Fruit fly (Drosophila melanogaster) whole organism, embryonic: ENCODE measurements around the gene Nepl13.

Experiments used
- ATbp ChIP-seq: fragments of 200-800 bp; sonication (Bioruptor generic); optimal IDR thresholded peaks from 2 replicates; lab custom pipeline; 2017; ENCODE audit warnings: missing biosample characterization, mild to moderate bottlenecking, missing genetic modification characterization, missing genetic modification reagents
- Atf-2 ChIP-seq: fragments of 200-800 bp; sonication (Bioruptor generic); optimal IDR thresholded peaks from 2 replicates; lab custom pipeline; 2016; ENCODE audit warnings: missing biosample characterization, missing genetic modification characterization
- CG11695 ChIP-seq: fragments of 200-800 bp; sonication (Bioruptor generic); IDR thresholded peaks from 3 replicates; pipeline ENCODE4 v1.3.6; 2022; ENCODE audit warnings: missing biosample characterization, missing genetic modification characterization
- CG11696 ChIP-seq: fragments of 200-800 bp; sonication (Bioruptor generic); IDR thresholded peaks from 2 replicates; pipeline ENCODE4 v1.3.6; 2022; ENCODE audit warnings: missing biosample characterization, missing genetic modification characterization
- CG12104 ChIP-seq: fragments of 200-800 bp; sonication (Bioruptor generic); optimal IDR thresholded peaks from 3 replicates; lab custom pipeline; 2016; ENCODE audit warnings: missing biosample characterization, missing genetic modification characterization
- CG12155 ChIP-seq: fragments of 200-800 bp; sonication (Bioruptor generic); optimal IDR thresholded peaks from 3 replicates; lab custom pipeline; 2016; ENCODE audit warnings: missing biosample characterization, missing genetic modification characterization
- CG1529 ChIP-seq: fragments of 200-800 bp; sonication (Bioruptor generic); optimal IDR thresholded peaks from 3 replicates; lab custom pipeline; 2018; ENCODE audit warnings: missing biosample characterization, missing genetic modification characterization
- CG1603 ChIP-seq: fragments of 200-800 bp; sonication (Bioruptor generic); optimal IDR thresholded peaks from 2 replicates; lab custom pipeline; 2019; ENCODE audit warnings: missing biosample characterization, mild to moderate bottlenecking, missing genetic modification characterization, moderate library complexity
- CG17328 ChIP-seq: fragments of 200-800 bp; sonication (Bioruptor generic); IDR thresholded peaks from 2 replicates; pipeline ENCODE4 v1.3.6; 2022; ENCODE audit warnings: missing biosample characterization, missing genetic modification characterization
- CG17568 ChIP-seq: fragments of 200-800 bp; sonication (Bioruptor generic); optimal IDR thresholded peaks from 2 replicates; lab custom pipeline; 2018; ENCODE audit warnings: missing biosample characterization, mild to moderate bottlenecking, missing genetic modification characterization, moderate library complexity
- CG18599 ChIP-seq: fragments of 200-800 bp; sonication (Bioruptor generic); optimal IDR thresholded peaks from 3 replicates; lab custom pipeline; 2017; ENCODE audit warnings: missing biosample characterization, missing genetic modification characterization, mild to moderate bottlenecking, moderate library complexity, missing genetic modification reagents
- CG18764 ChIP-seq: fragments of 200-800 bp; sonication (Bioruptor generic); optimal IDR thresholded peaks from 3 replicates; lab custom pipeline; 2016; ENCODE audit warnings: missing biosample characterization, missing genetic modification characterization
- CG42726 ChIP-seq: fragments of 200-800 bp; sonication (Bioruptor generic); IDR thresholded peaks from 2 replicates; pipeline ENCODE4 v1.3.6; 2022; ENCODE audit warnings: missing biosample characterization, missing genetic modification characterization; ENCODE audit not compliant: partially characterized antibody
- CG6254 ChIP-seq: fragments of 200-800 bp; sonication (Bioruptor generic); optimal IDR thresholded peaks from 3 replicates; lab custom pipeline; 2017; ENCODE audit warnings: mild to moderate bottlenecking, missing biosample characterization, missing genetic modification reagents, missing genetic modification characterization
- CG7839 ChIP-seq: fragments of 200-800 bp; sonication (Bioruptor generic); optimal IDR thresholded peaks from 3 replicates; lab custom pipeline; 2018; ENCODE audit warnings: missing biosample characterization, mild to moderate bottlenecking, missing genetic modification characterization, moderate library complexity
- CG7987 ChIP-seq: fragments of 200-800 bp; sonication (Bioruptor generic); optimal IDR thresholded peaks from 2 replicates; lab custom pipeline; 2018; ENCODE audit warnings: missing biosample characterization, mild to moderate bottlenecking, missing genetic modification characterization, moderate library complexity
- CG8290 ChIP-seq, 3 experiments: fragments of 200-800 bp; sonication (Bioruptor generic); optimal IDR thresholded peaks; 2 replicates each; lab custom pipeline; 2016 to 2019; ENCODE audit warnings: missing biosample characterization in 3 of 3, missing genetic modification characterization in 3 of 3, mild to moderate bottlenecking in 2 of 3, moderate library complexity in 1 of 3
- CG8765 ChIP-seq: fragments of 200-800 bp; sonication (Bioruptor generic); IDR thresholded peaks from 2 replicates; pipeline ENCODE4 v1.3.6; 2022; ENCODE audit warnings: missing biosample characterization, missing genetic modification characterization
- CG9609 ChIP-seq: fragments of 200-800 bp; sonication (Bioruptor generic); optimal IDR thresholded peaks from 3 replicates; lab custom pipeline; 2016; ENCODE audit warnings: missing biosample characterization, missing genetic modification characterization
- CG9797 ChIP-seq: fragments of 200-800 bp; sonication (Bioruptor generic); optimal IDR thresholded peaks from 3 replicates; lab custom pipeline; 2018; ENCODE audit warnings: missing biosample characterization, mild to moderate bottlenecking, missing genetic modification characterization
- Drgx ChIP-seq: fragments of 200-800 bp; sonication (Bioruptor generic); IDR thresholded peaks from 2 replicates; pipeline ENCODE4 v1.3.6; 2022; ENCODE audit warnings: missing biosample characterization, missing genetic modification characterization
- HLH54F ChIP-seq: fragments of 200-800 bp; sonication (Bioruptor generic); optimal IDR thresholded peaks from 3 replicates; lab custom pipeline; 2016; ENCODE audit warnings: missing biosample characterization, missing genetic modification characterization
- Hr39 ChIP-seq: fragments of >200 bp; optimal IDR thresholded peaks from 2 replicates; lab custom pipeline; 2017
- Jarid2 ChIP-seq: fragments of 200-800 bp; sonication (Bioruptor generic); optimal IDR thresholded peaks from 3 replicates; lab custom pipeline; 2017; ENCODE audit warnings: mild to moderate bottlenecking, missing biosample characterization, missing genetic modification reagents, missing genetic modification characterization
- MESR4 ChIP-seq: fragments of 200-800 bp; sonication (Bioruptor generic); optimal IDR thresholded peaks from 2 replicates; lab custom pipeline; 2018; ENCODE audit warnings: missing biosample characterization, mild to moderate bottlenecking, missing genetic modification characterization, moderate library complexity
- Max ChIP-seq: fragments of 200-800 bp; sonication (Bioruptor generic); optimal IDR thresholded peaks from 2 replicates; lab custom pipeline; 2016; ENCODE audit warnings: missing biosample characterization, mild to moderate bottlenecking, missing genetic modification characterization
- Med ChIP-seq: fragments of 200-800 bp; sonication (Bioruptor generic); peaks from one replicate; lab custom pipeline; 2016; ENCODE audit warnings: missing biosample characterization, missing genetic modification characterization, mild to moderate bottlenecking, inconsistent platforms, moderate library complexity
- Meics ChIP-seq: fragments of 200-800 bp; sonication (Bioruptor generic); optimal IDR thresholded peaks from 2 replicates; lab custom pipeline; 2017; ENCODE audit warnings: missing biosample characterization, mild to moderate bottlenecking, missing genetic modification characterization
- Mrtf ChIP-seq: fragments of 200-800 bp; sonication (Bioruptor generic); IDR thresholded peaks from 3 replicates; pipeline ENCODE4 v1.3.6; 2022; ENCODE audit warnings: missing biosample characterization, missing genetic modification characterization
- Oaz ChIP-seq: fragments of 200-800 bp; sonication (Bioruptor generic); IDR thresholded peaks from 2 replicates; pipeline ENCODE4 v1.3.6; 2022; ENCODE audit warnings: missing biosample characterization, missing genetic modification characterization
- Sox102F ChIP-seq: fragments of 200-800 bp; sonication (Bioruptor generic); optimal IDR thresholded peaks from 2 replicates; lab custom pipeline; 2018; ENCODE audit warnings: missing biosample characterization, mild to moderate bottlenecking, missing genetic modification characterization, moderate library complexity
- Sry-δ ChIP-seq: fragments of 200-800 bp; sonication (Bioruptor generic); optimal IDR thresholded peaks from 2 replicates; lab custom pipeline; 2016; ENCODE audit warnings: missing biosample characterization, missing genetic modification characterization
- Xrp1 ChIP-seq: fragments of 200-800 bp; sonication (Bioruptor generic); IDR thresholded peaks from 2 replicates; pipeline ENCODE4 v1.3.6; 2022; ENCODE audit warnings: missing biosample characterization, missing genetic modification characterization
- aop ChIP-seq: fragments of 200-800 bp; sonication (Bioruptor generic); IDR thresholded peaks from 2 replicates; pipeline ENCODE4 v1.3.6; 2022; ENCODE audit warnings: missing biosample characterization, missing genetic modification characterization
- az2 ChIP-seq: fragments of 200-800 bp; sonication (Bioruptor generic); optimal IDR thresholded peaks from 3 replicates; lab custom pipeline; 2016; ENCODE audit warnings: missing biosample characterization, missing genetic modification characterization
- cato ChIP-seq: fragments of 200-800 bp; sonication (Bioruptor generic); optimal IDR thresholded peaks from 2 replicates; lab custom pipeline; 2016; ENCODE audit warnings: missing biosample characterization, missing genetic modification characterization, borderline replicate concordance
- cg ChIP-seq: fragments of 200-800 bp; sonication (Bioruptor generic); optimal IDR thresholded peaks from 3 replicates; lab custom pipeline; 2019; ENCODE audit warnings: missing biosample characterization, mild to moderate bottlenecking, missing genetic modification characterization, moderate library complexity
- en ChIP-seq: fragments of 200-800 bp; sonication (Bioruptor generic); optimal IDR thresholded peaks from 2 replicates; lab custom pipeline; 2016; ENCODE audit warnings: missing biosample characterization, missing genetic modification characterization
- grn ChIP-seq: fragments of 200-800 bp; sonication (Bioruptor generic); optimal IDR thresholded peaks from 3 replicates; lab custom pipeline; 2017; ENCODE audit warnings: missing biosample characterization, missing genetic modification characterization
- lmd ChIP-seq: fragments of 200-800 bp; sonication (Bioruptor generic); IDR thresholded peaks from 2 replicates; pipeline ENCODE4 v1.3.6; 2022; ENCODE audit warnings: missing biosample characterization, missing genetic modification characterization
- pan ChIP-seq, 4 experiments: fragments of >200 bp in 3 of 4; fragments of 200-800 bp in 1 of 4; sonication (Bioruptor generic) in 1 of 4; optimal IDR thresholded peaks in 3 of 4; IDR thresholded peaks in 1 of 4; 2 replicates each; pipeline versions ENCODE4 v1.3.6 to Lab custom; 2017 to 2022; ENCODE audit warnings: missing biosample characterization in 2 of 4, missing genetic modification characterization in 2 of 4, mixed read lengths in 1 of 4
- pnt ChIP-seq: fragments of 200-800 bp; sonication (Bioruptor generic); optimal IDR thresholded peaks from 3 replicates; lab custom pipeline; 2016; ENCODE audit warnings: missing biosample characterization, missing genetic modification characterization
- slbo ChIP-seq: fragments of 200-800 bp; sonication (Bioruptor generic); IDR thresholded peaks from 2 replicates; pipeline ENCODE4 v1.3.6; 2022; ENCODE audit warnings: missing biosample characterization, missing genetic modification characterization
- tio ChIP-seq: fragments of 200-800 bp; sonication (Bioruptor generic); optimal IDR thresholded peaks from 2 replicates; lab custom pipeline; 2017; ENCODE audit warnings: missing biosample characterization, missing genetic modification characterization, inconsistent platforms
- vnd ChIP-seq: fragments of 200-800 bp; sonication (Bioruptor generic); IDR thresholded peaks from 3 replicates; pipeline ENCODE4 v1.3.6; 2022; ENCODE audit warnings: missing biosample characterization, missing genetic modification characterization; ENCODE audit not compliant: partially characterized antibody
- zen ChIP-seq: fragments of 200-800 bp; sonication (Bioruptor generic); optimal IDR thresholded peaks from 3 replicates; lab custom pipeline; 2018; ENCODE audit warnings: missing biosample characterization, mild to moderate bottlenecking, missing genetic modification characterization, moderate library complexity

Nepl13 gene

DNA sequence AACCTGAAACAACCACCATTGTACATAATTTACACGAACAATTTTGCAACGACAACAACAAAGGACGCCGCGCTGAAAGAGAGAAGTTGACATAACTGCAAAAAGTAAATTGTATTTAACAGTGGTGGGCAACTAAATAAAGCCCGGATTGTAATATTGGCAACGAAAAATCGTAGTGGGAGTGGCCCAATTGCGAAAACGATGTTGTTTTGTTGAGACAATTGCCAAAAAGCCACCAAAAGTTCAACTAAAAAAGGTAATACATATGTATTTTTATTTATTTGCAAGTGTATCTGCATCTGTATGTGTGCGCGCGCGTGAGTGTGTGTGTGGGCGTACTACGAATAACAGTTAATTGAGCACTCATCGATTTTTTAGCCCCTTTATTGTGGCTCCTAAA lies 9.8 kb downstream of the Nepl13 start (continued):
- TF ChIP-seq cg = peak; percentile 60
- peak; percentile 3 for TF ChIP-seq CG1603
- no peak for TF ChIP-seq lmd (GFP tag; lab: Robert Waterston, UW)
- TF ChIP-seq CG8290 (GFP tag; optimal IDR thresholded peaks at IDR 0.05; lab: Kevin White, UChicago) = no peak
- TF ChIP-seq CG8290 (tag; optimal IDR thresholded peaks at IDR 0.05; lab: Kevin White, UChicago) = peak in 1 of 2 experiments; percentile 5
- TF ChIP-seq vnd = no peak
- no peak for TF ChIP-seq CG12104 (GFP tag; lab: Kevin White, UChicago)
- TF ChIP-seq CG18764 (GFP tag; lab: Kevin White, UChicago) = no peak
- no peak for TF ChIP-seq CG17568 (GFP tag; lab: Kevin White, UChicago)
- no peak for TF ChIP-seq CG7839 (tag; lab: Kevin White, UChicago)
- no peak for TF ChIP-seq CG7987 (GFP tag; lab: Kevin White, UChicago)
- no peak for TF ChIP-seq Jarid2
- TF ChIP-seq ATbp = no peak
- no peak for TF ChIP-seq pan (optimal IDR thresholded peaks at IDR 0.05; lab: Kevin White, UChicago)
- TF ChIP-seq pan (GFP tag; optimal IDR thresholded peaks at IDR 0.05 in 1 of 2, IDR thresholded peaks at IDR 0.05 in 1 of 2) = peak in 1 of 2 experiments; percentile 6
- TF ChIP-seq Meics (GFP tag; lab: Kevin White, UChicago) = no peak
- TF ChIP-seq Sox102F (GFP tag; lab: Kevin White, UChicago) = no peak
- no peak for TF ChIP-seq Mrtf (GFP tag; lab: Robert Waterston, UW)
- TF ChIP-seq Max (GFP tag; lab: Kevin White, UChicago) = no peak
- TF ChIP-seq tio (GFP tag; lab: Kevin White, UChicago) = no peak
- no peak for TF ChIP-seq CG6254 (GFP tag; lab: Kevin White, UChicago)
- TF ChIP-seq CG18599 (GFP tag; lab: Kevin White, UChicago) = no peak
- no peak for TF ChIP-seq CG17328 (GFP tag; lab: Robert Waterston, UW)
- no peak for TF ChIP-seq MESR4 (GFP tag; lab: Kevin White, UChicago)
- no peak for TF ChIP-seq CG8765 (GFP tag; lab: Robert Waterston, UW)
- peak; percentile 15; the same call in 1 of the 2 replicates for TF ChIP-seq slbo
- TF ChIP-seq az2 (GFP tag; lab: Kevin White, UChicago) = no peak
- no peak for TF ChIP-seq en (GFP tag; lab: Kevin White, UChicago)
- TF ChIP-seq aop (GFP tag; lab: Robert Waterston, UW) = no peak
- TF ChIP-seq Drgx (GFP tag; lab: Robert Waterston, UW) = 0 out of 2 replicates have a peak, but pooled peaks have one; percentile 28
- TF ChIP-seq Atf-2 (GFP tag; lab: Kevin White, UChicago) = no peak
- no peak for TF ChIP-seq CG42726 (GFP tag; lab: Robert Waterston, UW)
- no peak for TF ChIP-seq cato (GFP tag; lab: Kevin White, UChicago)
- TF ChIP-seq CG1529 (GFP tag; lab: Kevin White, UChicago) = no peak
- no peak for TF ChIP-seq zen
- no peak for TF ChIP-seq Oaz (GFP tag; lab: Robert Waterston, UW)
- TF ChIP-seq CG9609 = no peak
- TF ChIP-seq Hr39 (lab: Kevin White, UChicago) = no peak
- no peak for TF ChIP-seq HLH54F (GFP tag; lab: Kevin White, UChicago)
- no peak for TF ChIP-seq grn (GFP tag; lab: Kevin White, UChicago)
- no peak for TF ChIP-seq CG12155 (GFP tag; lab: Kevin White, UChicago)
- no peak for TF ChIP-seq pnt
- TF ChIP-seq CG11696 = peak; percentile 57
- no peak for TF ChIP-seq CG9797 (GFP tag; lab: Kevin White, UChicago)
- no peak for TF ChIP-seq Sry-δ (GFP tag; lab: Kevin White, UChicago)
- 0 out of 2 replicates have a peak, but pooled peaks have one; percentile 19 for TF ChIP-seq Xrp1 (GFP tag; lab: Robert Waterston, UW)
- TF ChIP-seq CG11695 (GFP tag; lab: Robert Waterston, UW) = 0 out of 3 replicates have a peak, but pooled peaks have one; percentile 17
- TF ChIP-seq Med = peak; percentile 75
- TF ChIP-seq, all 482 proteins: peak for 16
